Worm (Caenorhabditis elegans): ENCODE results near the gene fbxb-99.

Gene fbxb-99

DNA sequence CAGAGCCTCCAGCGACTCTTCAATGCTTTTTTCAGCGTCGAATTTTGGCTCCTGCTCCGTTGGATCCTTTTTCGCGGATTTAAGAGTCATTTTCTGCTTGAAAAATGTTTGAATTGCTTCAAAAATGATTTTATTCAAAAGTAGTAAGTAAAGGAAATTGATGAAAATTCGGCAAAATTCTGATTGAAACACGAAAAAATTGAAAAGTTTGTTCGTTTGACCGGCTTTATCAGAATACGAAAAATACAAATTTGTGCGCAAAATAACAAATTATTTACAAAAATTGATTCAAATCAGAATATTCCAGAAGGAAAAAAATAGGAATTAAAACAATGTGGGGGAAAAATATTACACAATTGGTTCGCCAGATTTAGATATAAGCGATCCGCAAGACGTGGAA, 13.7 kb upstream of the fbxb-99 start, which contains the start of gene F54D10.4:
Gene F54D10.4, minus strand, starts transcription at position 101 of the 400 bp plus-strand sequence.
- no peak for TF ChIP-seq ama-1 (optimal IDR thresholded peaks at IDR 0.05)
- no peak for TF ChIP-seq gmeb-1 (tag; optimal IDR thresholded peaks at IDR 0.05)
- no peak for TF ChIP-seq nhr-129 (tag; optimal IDR thresholded peaks at IDR 0.05)
- no peak for TF ChIP-seq sma-3 (GFP tag; optimal IDR thresholded peaks at IDR 0.05)

DNA sequence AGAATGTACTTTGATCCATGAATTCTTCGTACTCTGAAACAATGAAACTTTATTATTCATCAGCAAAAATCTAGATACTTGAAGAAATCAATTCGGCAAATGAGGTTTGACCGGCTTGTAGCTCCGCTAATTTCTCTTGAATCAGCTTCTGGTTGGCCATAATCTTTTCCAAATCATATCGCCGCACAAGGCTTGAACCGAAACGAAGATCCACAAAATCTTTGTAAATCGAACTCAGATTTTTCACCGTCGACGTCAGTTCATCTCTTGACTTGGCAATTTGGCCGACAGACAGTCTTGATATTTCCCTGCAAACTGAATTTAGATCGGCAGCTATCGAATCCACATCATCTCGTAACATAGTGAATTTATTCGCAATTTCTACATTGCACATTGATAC, 12.3 kb upstream of the fbxb-99 start:
- TF ChIP-seq nhr-12 (tag; optimal IDR thresholded peaks at IDR 0.05) (no peak), F13H6.1 (tag; optimal IDR thresholded peaks at IDR 0.05) (no peak), nhr-11 (tag; optimal IDR thresholded peaks at IDR 0.05) (no peak), sma-3 (GFP tag; optimal IDR thresholded peaks at IDR 0.05) (no peak), Y55F3AM.14 (GFP tag; optimal IDR thresholded peaks at IDR 0.05) (no peak), mbf-1 (tag; optimal IDR thresholded peaks at IDR 0.05) (no peak), nhr-77 (tag; optimal IDR thresholded peaks at IDR 0.05) (no peak), nhr-129 (tag; optimal IDR thresholded peaks at IDR 0.05) (no peak), lin-13 (GFP tag; optimal IDR thresholded peaks at IDR 0.05) (no peak), unc-55 (GFP tag; optimal IDR thresholded peaks at IDR 0.05) (no peak), zag-1 (tag; optimal IDR thresholded peaks at IDR 0.05) (no peak), mab-5 (tag; optimal IDR thresholded peaks at IDR 0.05) (no peak), nhr-21 (tag; optimal IDR thresholded peaks at IDR 0.05) (no peak), C34F6.9 (tag; optimal IDR thresholded peaks at IDR 0.05) (no peak), sem-4 (tag; optimal IDR thresholded peaks at IDR 0.05) (no peak), lin-39 (tag; optimal IDR thresholded peaks at IDR 0.05) (no peak), sma-9 (GFP tag; optimal IDR thresholded peaks at IDR 0.05) (no peak), sma-9 (tag; optimal IDR thresholded peaks at IDR 0.05) (no peak)

DNA sequence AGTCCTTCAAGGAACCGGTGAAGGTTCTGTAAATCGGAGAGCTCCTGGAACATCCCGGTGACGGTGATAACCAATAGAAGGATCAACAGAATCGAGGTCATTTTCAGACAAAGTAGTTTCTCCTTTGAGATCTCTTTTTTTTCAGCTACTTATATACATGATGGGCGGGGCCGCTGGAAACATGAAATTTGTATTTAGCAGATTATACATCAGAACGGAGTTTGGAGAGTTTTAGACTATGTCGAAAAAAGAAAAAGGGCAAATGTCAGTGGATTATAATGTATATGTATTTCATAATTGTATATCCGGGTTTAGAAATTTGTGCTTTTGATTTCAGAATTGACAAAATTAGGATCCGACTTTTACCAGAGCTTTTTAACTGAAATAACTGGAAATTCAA, 10.0 kb upstream of the fbxb-99 start, which contains the start of gene ins-32:
Gene ins-32, minus strand, starts transcription at position 101 of the 400 bp plus-strand sequence.
- TF ChIP-seq nhr-23 (tag; optimal IDR thresholded peaks at IDR 0.05): no peak
- TF ChIP-seq snpc-4 (tag; optimal IDR thresholded peaks at IDR 0.05): no peak
- no peak for TF ChIP-seq lin-39 (tag; optimal IDR thresholded peaks at IDR 0.05)
- TF ChIP-seq nhr-237 (tag; optimal IDR thresholded peaks at IDR 0.05): no peak
- no peak for TF ChIP-seq Y55F3AM.14 (GFP tag; optimal IDR thresholded peaks at IDR 0.05)
- no peak for TF ChIP-seq F13H6.1 (tag; optimal IDR thresholded peaks at IDR 0.05)
- no peak for TF ChIP-seq lin-11 (tag; optimal IDR thresholded peaks at IDR 0.05)
- TF ChIP-seq ZK546.5 (tag; optimal IDR thresholded peaks at IDR 0.05): no peak
- TF ChIP-seq skn-1 (tag; optimal IDR thresholded peaks at IDR 0.05): no peak

- TF ChIP-seq sma-9 (GFP tag; optimal IDR thresholded peaks at IDR 0.05) (no peak), sma-9 (tag; optimal IDR thresholded peaks at IDR 0.05) (no peak), nhr-11 (tag; optimal IDR thresholded peaks at IDR 0.05) (no peak), egl-27 (tag; optimal IDR thresholded peaks at IDR 0.05) (no peak), alr-1 (tag; optimal IDR thresholded peaks at IDR 0.05) (no peak), ceh-82 (tag; optimal IDR thresholded peaks at IDR 0.05) (no peak)
Measured at ce11 chrII:3795323-3795722, 2.1 kb upstream of the fbxb-99 start, which contains the start of gene Y8A9A.2. Gene Y8A9A.2, plus strand, starts transcription at chrII:3795623.

DNA sequence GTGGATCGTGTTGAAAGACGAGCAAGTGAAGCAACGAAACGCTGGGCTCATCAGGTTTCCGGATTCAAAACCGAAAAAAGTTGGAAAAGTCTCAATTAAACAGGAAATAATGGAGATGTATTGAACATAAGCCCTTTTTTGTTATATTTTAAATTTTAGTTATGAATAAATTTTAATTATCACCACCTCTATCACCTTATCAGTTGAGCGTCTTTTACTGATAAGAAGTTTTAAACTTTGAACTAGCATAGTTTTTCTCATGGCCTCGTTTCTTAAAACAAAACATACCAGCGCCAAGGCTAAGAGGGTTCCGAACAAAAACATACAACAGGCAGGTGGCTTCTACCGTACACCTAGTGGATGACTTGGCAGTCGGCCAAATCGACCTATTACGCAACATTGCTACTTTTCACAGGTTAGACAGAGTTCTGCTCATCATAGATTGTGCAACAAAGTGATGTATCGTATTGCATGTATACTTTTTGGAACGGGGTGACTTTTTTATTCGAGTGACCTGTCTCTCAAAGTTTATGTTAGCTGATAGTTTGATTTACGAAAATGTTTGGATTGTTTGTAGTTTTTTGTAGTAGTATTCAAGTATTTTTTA, 4.8 kb downstream of the fbxb-99 start:
- TF ChIP-seq Y55F3AM.14 (GFP tag; optimal IDR thresholded peaks at IDR 0.05) (no peak), fos-1 (tag; optimal IDR thresholded peaks at IDR 0.05) (peak; percentile 49), nhr-77 (tag; optimal IDR thresholded peaks at IDR 0.05) (no peak), crh-2 (tag; optimal IDR thresholded peaks at IDR 0.05) (no peak), ZK546.5 (tag; optimal IDR thresholded peaks at IDR 0.05) (no peak)

- TF ChIP-seq nhr-10 (tag; optimal IDR thresholded peaks at IDR 0.05): no peak
- TF ChIP-seq nhr-129 (tag; optimal IDR thresholded peaks at IDR 0.05): no peak
- TF ChIP-seq unc-55 (GFP tag; optimal IDR thresholded peaks at IDR 0.05): no peak
- no peak for TF ChIP-seq ZK546.5 (tag; optimal IDR thresholded peaks at IDR 0.05)
- no peak for TF ChIP-seq mab-5 (tag; optimal IDR thresholded peaks at IDR 0.05)
Measured at ce11 chrII:3787151-3787550, 6.1 kb downstream of the fbxb-99 start, which contains the start of gene T24E12.13. Gene T24E12.13, plus strand, starts transcription at chrII:3787451.
